Worm (Caenorhabditis elegans) whole organism, L4/young adult: ENCODE results near the gene srj-44.

ENCODE experiments used
- dao-5 ChIP-seq: sonication (generic microtip); optimal IDR thresholded peaks from 2 replicates; lab custom pipeline; 2016; ENCODE audit warnings: missing genotype, missing genetic modification characterization, moderate library complexity, missing compliant biosample characterization
- him-1 ChIP-seq: sonication (generic microtip); optimal IDR thresholded peaks from 2 replicates; lab custom pipeline; 2016; ENCODE audit warnings: missing genotype, missing genetic modification reagents, missing genetic modification characterization, missing compliant biosample characterization

DNA sequence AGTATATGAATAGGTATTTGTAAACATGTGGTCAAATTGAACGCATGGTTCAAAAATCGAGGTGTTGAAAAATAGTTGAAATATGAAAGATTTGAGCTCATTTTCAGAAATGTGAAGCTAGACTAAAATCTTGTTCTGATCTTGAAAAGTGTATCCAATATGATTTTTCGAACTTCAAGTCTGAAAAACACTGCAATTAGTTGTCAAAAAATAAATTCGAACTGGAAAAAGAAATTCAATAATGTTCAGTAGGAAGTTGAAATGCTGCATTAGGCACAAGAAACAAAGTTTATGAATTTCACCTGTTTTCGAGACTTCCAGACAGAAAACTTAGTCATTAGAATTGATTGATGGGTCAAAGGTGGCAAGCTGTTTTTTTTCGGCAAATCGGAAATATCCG is 15.8 kb upstream of the srj-44 start, which contains the start of gene srh-270:
- TF ChIP-seq dao-5 (tag; lab: Kevin White, UChicago) = no peak
- no peak for TF ChIP-seq him-1 (tag; lab: Kevin White, UChicago)
